Fruit fly (Drosophila melanogaster) whole organism, embryonic: ENCODE data around the gene MAPk-Ak2.

ENCODE experiments used
- Abd-B ChIP-seq: fragments of 200-800 bp; sonication (Bioruptor generic); optimal IDR thresholded peaks from 2 replicates; lab custom pipeline; 2018; ENCODE audit warnings: missing biosample characterization, mild to moderate bottlenecking, missing genetic modification characterization, moderate library complexity
- Ada2b ChIP-seq: fragments of 200-800 bp; sonication (Bioruptor generic); IDR thresholded peaks from 2 replicates; pipeline ENCODE4 v1.3.6; 2022; ENCODE audit warnings: missing biosample characterization, missing genetic modification characterization
- Adf1 ChIP-seq: fragments of 200-800 bp; sonication (Bioruptor generic); IDR thresholded peaks from 2 replicates; pipeline ENCODE4 v1.3.6; 2022; ENCODE audit warnings: missing biosample characterization, missing genetic modification characterization
- B-H2 ChIP-seq: fragments of 200-800 bp; sonication (Bioruptor generic); optimal IDR thresholded peaks from 2 replicates; lab custom pipeline; 2018; ENCODE audit warnings: missing biosample characterization, mild to moderate bottlenecking, missing genetic modification characterization
- Bteb2 ChIP-seq: fragments of 200-800 bp; sonication (Bioruptor generic); optimal IDR thresholded peaks from 2 replicates; lab custom pipeline; 2016; ENCODE audit warnings: missing biosample characterization, missing genetic modification characterization
- CG11085 ChIP-seq: fragments of 200-800 bp; sonication (Bioruptor generic); IDR thresholded peaks from 2 replicates; pipeline ENCODE4 v1.3.6; 2022; ENCODE audit warnings: missing biosample characterization, missing genetic modification characterization
- CG1233 ChIP-seq: fragments of 200-800 bp; sonication (Bioruptor generic); optimal IDR thresholded peaks from 4 replicates; lab custom pipeline; 2018; ENCODE audit warnings: missing biosample characterization, mild to moderate bottlenecking, missing genetic modification characterization
- CG13123 ChIP-seq: fragments of 200-800 bp; sonication (Bioruptor generic); optimal IDR thresholded peaks from 2 replicates; lab custom pipeline; 2016; ENCODE audit warnings: missing biosample characterization, missing genetic modification characterization
- CG13296 ChIP-seq: fragments of 200-800 bp; sonication (Bioruptor generic); optimal IDR thresholded peaks from 3 replicates; lab custom pipeline; 2018; ENCODE audit warnings: missing biosample characterization, mild to moderate bottlenecking, missing genetic modification characterization
- CG13424 ChIP-seq: fragments of 200-800 bp; sonication (Bioruptor generic); optimal IDR thresholded peaks from 2 replicates; lab custom pipeline; 2019; ENCODE audit warnings: missing biosample characterization, mild to moderate bottlenecking, missing genetic modification characterization, moderate library complexity
- CG13624 ChIP-seq: fragments of 200-800 bp; sonication (Bioruptor generic); optimal IDR thresholded peaks from 2 replicates; lab custom pipeline; 2016; ENCODE audit warnings: missing biosample characterization, missing genetic modification characterization
- CG15479 ChIP-seq: fragments of 200-800 bp; sonication (Bioruptor generic); optimal IDR thresholded peaks from 3 replicates; lab custom pipeline; 2019; ENCODE audit warnings: missing biosample characterization, mild to moderate bottlenecking, missing genetic modification characterization, moderate library complexity
- CG16863 ChIP-seq: fragments of 200-800 bp; sonication (Bioruptor generic); optimal IDR thresholded peaks from 3 replicates; lab custom pipeline; 2016; ENCODE audit warnings: missing biosample characterization, missing genetic modification characterization
- CG17385 ChIP-seq: fragments of 200-800 bp; sonication (Bioruptor generic); optimal IDR thresholded peaks from 3 replicates; lab custom pipeline; 2018; ENCODE audit warnings: missing biosample characterization, mild to moderate bottlenecking, missing genetic modification characterization
- CG2120 ChIP-seq: fragments of 200-800 bp; sonication (Bioruptor generic); optimal IDR thresholded peaks from 3 replicates; lab custom pipeline; 2016; ENCODE audit warnings: missing biosample characterization, missing genetic modification characterization
- CG31388 ChIP-seq: fragments of 200-800 bp; sonication (Bioruptor generic); optimal IDR thresholded peaks from 2 replicates; lab custom pipeline; 2016; ENCODE audit warnings: missing biosample characterization, missing genetic modification characterization
- CG32532 ChIP-seq: fragments of 200-800 bp; sonication (Bioruptor generic); IDR thresholded peaks from 2 replicates; pipeline ENCODE4 v1.3.6; 2022; ENCODE audit warnings: missing biosample characterization, missing genetic modification characterization
- CG34422 ChIP-seq: fragments of 200-800 bp; sonication (Bioruptor generic); IDR thresholded peaks from 3 replicates; pipeline ENCODE4 v1.3.6; 2022; ENCODE audit warnings: missing biosample characterization, missing genetic modification characterization
- CG5245 ChIP-seq: fragments of 200-800 bp; sonication (Bioruptor generic); optimal IDR thresholded peaks from 3 replicates; lab custom pipeline; 2016; ENCODE audit warnings: missing biosample characterization, missing genetic modification characterization
- CG5953 ChIP-seq: fragments of 200-800 bp; sonication (Bioruptor generic); IDR thresholded peaks from 2 replicates; pipeline ENCODE4 v1.3.6; 2022; ENCODE audit warnings: missing biosample characterization, missing genetic modification characterization
- CG7271 ChIP-seq: fragments of 200-800 bp; sonication (Bioruptor generic); optimal IDR thresholded peaks from 2 replicates; lab custom pipeline; 2018; ENCODE audit warnings: missing biosample characterization, mild to moderate bottlenecking, missing genetic modification characterization, moderate library complexity
- CG9609 ChIP-seq: fragments of 200-800 bp; sonication (Bioruptor generic); optimal IDR thresholded peaks from 3 replicates; lab custom pipeline; 2016; ENCODE audit warnings: missing biosample characterization, missing genetic modification characterization
- CG9797 ChIP-seq: fragments of 200-800 bp; sonication (Bioruptor generic); optimal IDR thresholded peaks from 3 replicates; lab custom pipeline; 2018; ENCODE audit warnings: missing biosample characterization, mild to moderate bottlenecking, missing genetic modification characterization
- CG9932 ChIP-seq: fragments of 200-800 bp; sonication (Bioruptor generic); IDR thresholded peaks from 2 replicates; pipeline ENCODE4 v1.3.6; 2022; ENCODE audit warnings: missing biosample characterization, missing genetic modification characterization
- Dbx ChIP-seq: fragments of 200-800 bp; sonication (Bioruptor generic); IDR thresholded peaks from 3 replicates; pipeline ENCODE4 v1.3.6; 2022; ENCODE audit warnings: missing biosample characterization, missing genetic modification characterization
- MTF-1 ChIP-seq: fragments of 200-800 bp; sonication (Bioruptor generic); optimal IDR thresholded peaks from 2 replicates; lab custom pipeline; 2018; ENCODE audit warnings: missing biosample characterization, mild to moderate bottlenecking, missing genetic modification characterization, borderline replicate concordance
- Mad ChIP-seq: fragments of 200-800 bp; sonication (Bioruptor generic); optimal IDR thresholded peaks from 2 replicates; lab custom pipeline; 2016; ENCODE audit warnings: missing biosample characterization, missing genetic modification characterization
- Mrtf ChIP-seq: fragments of 200-800 bp; sonication (Bioruptor generic); IDR thresholded peaks from 3 replicates; pipeline ENCODE4 v1.3.6; 2022; ENCODE audit warnings: missing biosample characterization, missing genetic modification characterization
- NfI ChIP-seq: fragments of 200-800 bp; sonication (Bioruptor generic); optimal IDR thresholded peaks from 3 replicates; lab custom pipeline; 2018; ENCODE audit warnings: missing biosample characterization, mild to moderate bottlenecking, missing genetic modification characterization, moderate library complexity
- PHDP ChIP-seq: fragments of 200-800 bp; sonication (Bioruptor generic); optimal IDR thresholded peaks from 3 replicates; lab custom pipeline; 2018; ENCODE audit warnings: missing biosample characterization, mild to moderate bottlenecking, missing genetic modification characterization, moderate library complexity
- Six4 ChIP-seq: fragments of 200-800 bp; sonication (Bioruptor generic); optimal IDR thresholded peaks from 2 replicates; lab custom pipeline; 2016; ENCODE audit warnings: missing biosample characterization, missing genetic modification characterization
- Sox102F ChIP-seq: fragments of 200-800 bp; sonication (Bioruptor generic); optimal IDR thresholded peaks from 2 replicates; lab custom pipeline; 2018; ENCODE audit warnings: missing biosample characterization, mild to moderate bottlenecking, missing genetic modification characterization, moderate library complexity
- Sry-δ ChIP-seq: fragments of 200-800 bp; sonication (Bioruptor generic); optimal IDR thresholded peaks from 2 replicates; lab custom pipeline; 2016; ENCODE audit warnings: missing biosample characterization, missing genetic modification characterization
- Vsx1 ChIP-seq: fragments of 200-800 bp; sonication (Bioruptor generic); optimal IDR thresholded peaks from 2 replicates; lab custom pipeline; 2017; ENCODE audit warnings: missing biosample characterization, mild to moderate bottlenecking, missing genetic modification characterization, missing genetic modification reagents
- caup ChIP-seq: fragments of 200-800 bp; sonication (Bioruptor generic); optimal IDR thresholded peaks from 3 replicates; lab custom pipeline; 2017; ENCODE audit warnings: missing biosample characterization, mild to moderate bottlenecking, missing genetic modification characterization, moderate library complexity; ENCODE audit not compliant: severe bottlenecking
- fru ChIP-seq: fragments of >200 bp; optimal IDR thresholded peaks from 2 replicates; lab custom pipeline; 2017
- gcm ChIP-seq: fragments of 200-800 bp; sonication (Bioruptor generic); optimal IDR thresholded peaks from 2 replicates; lab custom pipeline; 2019; ENCODE audit warnings: missing biosample characterization, mild to moderate bottlenecking, missing genetic modification characterization, moderate library complexity
- grau ChIP-seq: fragments of 200-800 bp; optimal IDR thresholded peaks from 3 replicates; lab custom pipeline; 2019; ENCODE audit warnings: missing biosample characterization, mild to moderate bottlenecking, missing genetic modification characterization, moderate library complexity
- gt ChIP-seq: fragments of 200-800 bp; sonication (Bioruptor generic); IDR thresholded peaks from 2 replicates; pipeline ENCODE4 v1.3.6; 2022; ENCODE audit warnings: missing biosample characterization, missing genetic modification characterization
- her ChIP-seq: fragments of 200-800 bp; sonication (Bioruptor generic); optimal IDR thresholded peaks from 2 replicates; lab custom pipeline; 2016; ENCODE audit warnings: missing biosample characterization, missing genetic modification characterization
- ind ChIP-seq: fragments of 200-800 bp; sonication (Bioruptor generic); optimal IDR thresholded peaks from 3 replicates; lab custom pipeline; 2016; ENCODE audit warnings: missing biosample characterization, missing genetic modification characterization
- klu ChIP-seq: fragments of 200-800 bp; sonication (Bioruptor generic); IDR thresholded peaks from 2 replicates; pipeline ENCODE4 v1.3.6; 2022; ENCODE audit warnings: missing biosample characterization, missing genetic modification characterization
- luna ChIP-seq: fragments of 200-800 bp; sonication (Bioruptor generic); optimal IDR thresholded peaks from 2 replicates; lab custom pipeline; 2016; ENCODE audit warnings: missing biosample characterization, missing genetic modification characterization
- pan ChIP-seq, 4 experiments: fragments of >200 bp in 3 of 4; fragments of 200-800 bp in 1 of 4; sonication (Bioruptor generic) in 1 of 4; optimal IDR thresholded peaks in 3 of 4; IDR thresholded peaks in 1 of 4; 2 replicates each; pipeline versions ENCODE4 v1.3.6 to Lab custom; 2017 to 2022; ENCODE audit warnings: missing biosample characterization in 2 of 4, missing genetic modification characterization in 2 of 4, mixed read lengths in 1 of 4
- pho ChIP-seq: fragments of 200-800 bp; sonication (Bioruptor generic); optimal IDR thresholded peaks from 2 replicates; lab custom pipeline; 2016; ENCODE audit warnings: missing biosample characterization, missing genetic modification characterization
- psq ChIP-seq: fragments of 200-800 bp; sonication (Bioruptor generic); optimal IDR thresholded peaks from 2 replicates; lab custom pipeline; 2017; ENCODE audit warnings: missing biosample characterization, missing genetic modification characterization
- seq ChIP-seq: fragments of 200-800 bp; sonication (Bioruptor generic); IDR thresholded peaks from 2 replicates; pipeline ENCODE4 v1.3.6; 2022; ENCODE audit warnings: missing biosample characterization, missing genetic modification characterization
- sug ChIP-seq: fragments of 200-800 bp; optimal IDR thresholded peaks from 2 replicates; lab custom pipeline; 2019; ENCODE audit warnings: missing biosample characterization, mild to moderate bottlenecking, missing genetic modification characterization, moderate library complexity
- yki ChIP-seq: fragments of >200 bp; optimal IDR thresholded peaks from 3 replicates; lab custom pipeline; 2018

The MAPk-Ak2 gene

DNA sequence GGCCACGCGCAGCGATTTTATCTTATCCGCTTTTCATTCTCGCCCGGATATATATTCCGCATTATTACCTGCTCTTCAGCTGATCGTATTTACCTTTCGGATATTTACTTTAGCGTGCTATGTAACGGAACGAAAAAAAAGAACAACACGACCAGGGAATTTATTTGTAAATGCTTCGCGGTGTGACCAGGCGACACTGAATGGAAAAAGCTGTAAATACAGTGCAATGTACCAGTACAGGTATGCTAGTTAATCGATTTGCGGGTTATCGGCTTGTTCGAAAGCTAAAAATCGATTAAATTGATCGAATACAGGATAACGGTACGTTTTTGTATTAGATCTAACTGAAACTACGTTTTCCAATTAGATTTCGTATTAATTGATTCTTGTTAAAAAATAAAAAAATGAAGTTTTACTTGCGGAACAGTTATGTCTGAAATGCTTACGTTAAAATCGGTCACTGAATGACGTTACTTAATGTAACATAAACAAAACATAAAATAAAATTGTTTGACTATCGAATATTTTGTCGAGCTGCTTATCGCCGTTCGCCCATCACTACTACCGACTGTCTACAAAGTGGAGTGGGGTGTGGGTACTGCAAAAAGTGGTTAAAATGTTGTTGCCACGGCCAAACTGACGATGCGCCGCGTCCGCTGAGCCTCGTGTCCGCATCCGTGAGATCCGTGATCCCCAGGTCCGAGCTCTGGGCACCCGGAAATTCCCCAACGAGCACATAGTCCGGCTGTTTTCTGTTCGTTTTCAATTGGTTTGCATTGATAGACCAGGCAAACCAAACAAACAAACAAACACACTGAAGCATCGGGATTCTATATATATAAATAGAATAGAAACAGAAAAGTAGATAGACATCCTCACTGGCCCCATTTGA, at the start of gene MAPk-Ak2, which contains the start of gene CG42699 (continued):
- peak; percentile 47 for TF ChIP-seq Six4
- TF ChIP-seq CG5245 (GFP tag; lab: Kevin White, UChicago): peak; percentile 67
- peak; percentile 76 for TF ChIP-seq NfI (GFP tag; lab: Kevin White, UChicago)
- peak; percentile 81 for TF ChIP-seq pho (GFP tag; lab: Kevin White, UChicago)
- TF ChIP-seq CG5953 (GFP tag; lab: Robert Waterston, UW): peak; percentile 77
- peak; percentile 78 for TF ChIP-seq Vsx1 (GFP tag; lab: Kevin White, UChicago)
- peak; percentile 85 for TF ChIP-seq her (GFP tag; lab: Kevin White, UChicago)
- peak; percentile 91 for TF ChIP-seq caup (GFP tag; lab: Kevin White, UChicago)
- peak; percentile 36 for TF ChIP-seq Adf1 (GFP tag; lab: Robert Waterston, UW)
- TF ChIP-seq Dbx (GFP tag; lab: Robert Waterston, UW): peak; percentile 62; the same call in 1 of the 3 replicates
- TF ChIP-seq CG7271 (tag; lab: Kevin White, UChicago): peak; percentile 25
- TF ChIP-seq Ada2b (GFP tag; lab: Robert Waterston, UW): no peak
- TF ChIP-seq CG9932 (GFP tag; lab: Robert Waterston, UW): peak; percentile 50
- TF ChIP-seq ind: peak; percentile 21
- TF ChIP-seq CG2120: peak; percentile 77
- peak; percentile 87 for TF ChIP-seq B-H2 (GFP tag; lab: Kevin White, UChicago)
- TF ChIP-seq CG13624 (GFP tag; lab: Kevin White, UChicago): peak; percentile 78
- TF ChIP-seq seq (GFP tag; lab: Robert Waterston, UW): peak; percentile 80
- TF ChIP-seq Bteb2: peak; percentile 54
- peak; percentile 87 for TF ChIP-seq Sry-δ (GFP tag; lab: Kevin White, UChicago)
- no peak; the same call in 2 of the 3 replicates for TF ChIP-seq Mrtf (GFP tag; lab: Robert Waterston, UW)
- peak; percentile 55 for TF ChIP-seq CG32532
- no peak for TF ChIP-seq CG31388
- peak; percentile 66 for TF ChIP-seq grau (tag; lab: Kevin White, UChicago)
- peak; percentile 71 for TF ChIP-seq psq (GFP tag; lab: Kevin White, UChicago)
- peak; percentile 76 for TF ChIP-seq sug (tag; lab: Kevin White, UChicago)
- TF ChIP-seq CG13123 (GFP tag; lab: Kevin White, UChicago): peak; percentile 89
- peak; percentile 30 for TF ChIP-seq Abd-B (GFP tag; lab: Kevin White, UChicago)
- peak; percentile 58 for TF ChIP-seq CG9609 (GFP tag; lab: Kevin White, UChicago)
- no peak for TF ChIP-seq yki (lab: Kevin White, UChicago)
- peak; percentile 81 for TF ChIP-seq CG17385 (GFP tag; lab: Kevin White, UChicago)
- peak; percentile 77; the same call in 1 of the 3 replicates for TF ChIP-seq CG34422
- peak; percentile 92 for TF ChIP-seq CG1233 (GFP tag; lab: Kevin White, UChicago)
- peak; percentile 93 for TF ChIP-seq MTF-1 (GFP tag; lab: Kevin White, UChicago)
- TF ChIP-seq CG9797 (GFP tag; lab: Kevin White, UChicago): peak; percentile 77
- peak; percentile 59; the same call in 1 of the 2 replicates for TF ChIP-seq CG11085 (GFP tag; lab: Robert Waterston, UW)
- TF ChIP-seq CG13424 (tag; lab: Kevin White, UChicago): peak; percentile 71
- TF ChIP-seq CG16863 (GFP tag; lab: Kevin White, UChicago): peak; percentile 78
- TF ChIP-seq gcm (GFP tag; lab: Kevin White, UChicago): peak; percentile 75
- no peak for TF ChIP-seq Sox102F
- no peak for TF ChIP-seq pan (optimal IDR thresholded peaks at IDR 0.05; lab: Kevin White, UChicago)
- peak in 1 of 2 experiments; percentile 69 for TF ChIP-seq pan (GFP tag; optimal IDR thresholded peaks at IDR 0.05 in 1 of 2, IDR thresholded peaks at IDR 0.05 in 1 of 2)
- TF ChIP-seq Mad (GFP tag; lab: Kevin White, UChicago): peak; percentile 49
- TF ChIP-seq PHDP (tag; lab: Kevin White, UChicago): peak; percentile 79
- TF ChIP-seq luna: peak; percentile 67
- no peak for TF ChIP-seq fru (lab: Kevin White, UChicago)
- no peak for TF ChIP-seq CG15479 (GFP tag; lab: Kevin White, UChicago)
- peak; percentile 93 for TF ChIP-seq CG13296 (GFP tag; lab: Kevin White, UChicago)
- TF ChIP-seq klu (GFP tag; lab: Robert Waterston, UW): no peak
- TF ChIP-seq gt: no peak
